Worm (Caenorhabditis elegans) whole organism, L1 larva: ENCODE results near the gene ostf-4.

Experiments
- alr-1 ChIP-seq: fragments of 200-800 bp; sonication (Bioruptor generic); optimal IDR thresholded peaks from 2 replicates; lab custom pipeline; 2018; ENCODE audit warnings: borderline replicate concordance, mild to moderate bottlenecking, missing genetic modification characterization, missing compliant biosample characterization
- ceh-8 ChIP-seq: fragments of 200-800 bp; sonication (Bioruptor generic); optimal IDR thresholded peaks from 2 replicates; lab custom pipeline; 2018; ENCODE audit warnings: mild to moderate bottlenecking, missing genetic modification characterization, moderate library complexity, missing compliant biosample characterization
- dpl-1 ChIP-seq, 3 experiments: fragments of 150-350 bp in 2 of 3; sonication (generic microtip) in 1 of 3; optimal IDR thresholded peaks; 2 replicates each; lab custom pipeline; 2014 to 2017; ENCODE audit warnings: missing biosample characterization in 3 of 3, missing genetic modification characterization in 3 of 3, missing genetic modification reagents in 3 of 3
- fos-1 ChIP-seq: fragments of 150-350 bp; optimal IDR thresholded peaks from 2 replicates; lab custom pipeline; 2014; ENCODE audit warnings: missing biosample characterization, missing genetic modification characterization
- nhr-12 ChIP-seq: sonication (generic microtip); optimal IDR thresholded peaks from 2 replicates; lab custom pipeline; 2017; ENCODE audit warnings: missing biosample characterization, missing genetic modification characterization
- pax-3 ChIP-seq: fragments of 200-800 bp; sonication (Bioruptor generic); optimal IDR thresholded peaks from 2 replicates; lab custom pipeline; 2018; ENCODE audit warnings: mild to moderate bottlenecking, missing genetic modification characterization, moderate library complexity, missing compliant biosample characterization
- skn-1 ChIP-seq: fragments of 150-350 bp; optimal IDR thresholded peaks from 2 replicates; lab custom pipeline; 2014; ENCODE audit warnings: missing biosample characterization, missing genetic modification characterization

DNA sequence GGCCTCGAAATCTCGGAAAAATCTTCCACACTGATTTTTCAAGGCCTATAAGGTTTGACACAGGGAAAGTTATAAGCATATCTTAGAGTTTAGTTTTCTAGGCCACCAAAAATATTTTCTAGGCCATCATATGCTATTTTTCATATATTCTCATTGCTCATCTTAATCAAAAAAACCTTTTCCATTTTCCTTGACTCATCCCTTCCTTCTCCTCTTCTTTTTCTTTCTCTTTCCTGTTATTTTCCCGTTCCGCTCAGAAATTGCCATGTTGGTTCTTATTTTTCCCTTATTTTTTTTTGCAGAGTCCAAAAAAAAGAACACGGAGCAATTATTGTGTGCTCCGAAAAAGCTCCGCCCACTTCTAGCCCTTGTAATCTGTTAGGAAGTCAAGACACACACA is 46.3 kb upstream of the ostf-4 start, which contains the start of gene tbc-8:
- no peak for TF ChIP-seq skn-1 (tag; lab: Kevin White, UChicago)
- no peak for TF ChIP-seq fos-1
- TF ChIP-seq dpl-1 (GFP tag; optimal IDR thresholded peaks at IDR 0.05; lab: Kevin White, UChicago), result no peak
- TF ChIP-seq nhr-12 (tag; lab: Kevin White, UChicago), result no peak
- TF ChIP-seq ceh-8 (GFP tag; lab: Kevin White, UChicago), result no peak
- TF ChIP-seq pax-3 (tag; lab: Kevin White, UChicago), result no peak
- no peak for TF ChIP-seq alr-1 (tag; lab: Kevin White, UChicago)
